Worm (Caenorhabditis elegans) whole organism, young adult: ENCODE measurements around the gene glct-6.

Experiments used
- B0261.1 ChIP-seq: sonication (generic microtip); optimal IDR thresholded peaks from 2 replicates; lab custom pipeline; 2016; ENCODE audit warnings: mild to moderate bottlenecking, missing genetic modification characterization, moderate library complexity, missing compliant biosample characterization
- B0336.3 ChIP-seq: fragments of 200-800 bp; sonication (Bioruptor generic); IDR thresholded peaks from 2 replicates; pipeline ENCODE4 v1.3.6; 2022; ENCODE audit warnings: missing genetic modification characterization, missing compliant biosample characterization
- F22D6.2 ChIP-seq: sonication (generic microtip); optimal IDR thresholded peaks from 2 replicates; lab custom pipeline; 2016; ENCODE audit warnings: mild to moderate bottlenecking, missing genetic modification characterization, missing compliant biosample characterization
- F49E8.2 ChIP-seq: sonication (generic microtip); optimal IDR thresholded peaks from 3 replicates; lab custom pipeline; 2017; ENCODE audit warnings: missing genetic modification characterization, mild to moderate bottlenecking, missing compliant biosample characterization, antibody characterized with exemption, moderate library complexity; ENCODE audit not compliant: insufficient read depth
- F52B5.7 ChIP-seq: sonication (generic microtip); optimal IDR thresholded peaks from 2 replicates; lab custom pipeline; 2016; ENCODE audit warnings: mild to moderate bottlenecking, missing genetic modification characterization, missing compliant biosample characterization
- F57C9.4 ChIP-seq: sonication (generic microtip); optimal IDR thresholded peaks from 2 replicates; lab custom pipeline; 2017; ENCODE audit warnings: mild to moderate bottlenecking, missing genetic modification characterization, missing compliant biosample characterization
- T26A5.8 ChIP-seq: sonication (generic microtip); optimal IDR thresholded peaks from 2 replicates; lab custom pipeline; 2016; ENCODE audit warnings: missing genetic modification characterization, missing compliant biosample characterization
- Y53F4B.3 ChIP-seq: fragments of 200-800 bp; sonication (Bioruptor generic); IDR thresholded peaks from 2 replicates; pipeline ENCODE4 v1.3.6; 2022; ENCODE audit warnings: missing genetic modification reagents, missing genetic modification characterization, missing compliant biosample characterization
- Y67H2A.10 ChIP-seq: fragments of 200-800 bp; sonication (Bioruptor generic); conservative IDR thresholded peaks from 2 replicates; pipeline ENCODE4 v1.3.6; 2022; ENCODE audit warnings: missing genetic modification reagents, missing genetic modification characterization, missing compliant biosample characterization
- Y79H2A.3 ChIP-seq: fragments of 200-800 bp; sonication (Bioruptor generic); conservative IDR thresholded peaks from 2 replicates; pipeline ENCODE4 v1.3.6; 2022; ENCODE audit warnings: missing genetic modification reagents, missing genetic modification characterization, missing compliant biosample characterization
- aptf-2 ChIP-seq: fragments of 200-800 bp; sonication (Bioruptor generic); conservative IDR thresholded peaks from 2 replicates; pipeline ENCODE4 v1.3.6; 2022; ENCODE audit warnings: missing genetic modification reagents, missing genetic modification characterization, missing compliant biosample characterization
- athp-1 ChIP-seq: sonication (generic microtip); optimal IDR thresholded peaks from 2 replicates; lab custom pipeline; 2017; ENCODE audit warnings: mild to moderate bottlenecking, missing genetic modification characterization, missing compliant biosample characterization
- attf-3 ChIP-seq: fragments of 200-800 bp; sonication (Bioruptor generic); conservative IDR thresholded peaks from 2 replicates; pipeline ENCODE4 v1.3.6; 2022; ENCODE audit warnings: missing genetic modification reagents, missing genetic modification characterization, missing compliant biosample characterization
- attf-5 ChIP-seq: fragments of 200-800 bp; sonication (Bioruptor generic); optimal IDR thresholded peaks from 2 replicates; lab custom pipeline; 2018; ENCODE audit warnings: mild to moderate bottlenecking, missing genetic modification characterization, missing compliant biosample characterization
- bed-1 ChIP-seq: fragments of 200-800 bp; sonication (Bioruptor generic); IDR thresholded peaks from 2 replicates; pipeline ENCODE4 v1.3.6; 2022; ENCODE audit warnings: missing genetic modification reagents, missing genetic modification characterization, missing compliant biosample characterization
- cebp-1 ChIP-seq, 2 experiments: fragments of 200-800 bp in 1 of 2; sonication (Bioruptor generic) in 1 of 2; sonication (generic microtip) in 1 of 2; IDR thresholded peaks in 1 of 2; optimal IDR thresholded peaks in 1 of 2; 2 replicates each; pipeline versions ENCODE4 v1.3.6 to Lab custom; 2017 to 2022; ENCODE audit warnings: missing compliant biosample characterization in 2 of 2, missing genetic modification characterization in 2 of 2, mild to moderate bottlenecking in 1 of 2, missing genetic modification reagents in 1 of 2, moderate library complexity in 1 of 2
- cebp-2 ChIP-seq: fragments of 200-800 bp; sonication (Bioruptor generic); IDR thresholded peaks from 2 replicates; pipeline ENCODE4 v1.3.6; 2022; ENCODE audit warnings: missing genetic modification characterization, missing compliant biosample characterization
- ceh-100 ChIP-seq: fragments of 200-800 bp; sonication (Bioruptor generic); IDR thresholded peaks from 2 replicates; pipeline ENCODE4 v1.3.6; 2022; ENCODE audit warnings: missing genetic modification reagents, missing genetic modification characterization, missing compliant biosample characterization
- ceh-27 ChIP-seq: fragments of 200-800 bp; sonication (Bioruptor generic); optimal IDR thresholded peaks from 2 replicates; lab custom pipeline; 2018; ENCODE audit warnings: mild to moderate bottlenecking, missing genetic modification characterization, moderate library complexity, missing compliant biosample characterization
- ceh-58 ChIP-seq: fragments of 200-800 bp; sonication (Bioruptor generic); IDR thresholded peaks from 2 replicates; pipeline ENCODE4 v1.3.6; 2022; ENCODE audit warnings: missing genetic modification characterization, missing compliant biosample characterization
- ceh-91 ChIP-seq: fragments of 200-800 bp; sonication (Bioruptor generic); IDR thresholded peaks from 2 replicates; pipeline ENCODE4 v1.3.6; 2022; ENCODE audit warnings: missing genetic modification reagents, missing genetic modification characterization, missing compliant biosample characterization
- die-1 ChIP-seq: sonication (generic microtip); optimal IDR thresholded peaks from 2 replicates; lab custom pipeline; 2016; ENCODE audit warnings: missing genotype, mild to moderate bottlenecking, missing genetic modification characterization, missing compliant biosample characterization
- dpl-1 ChIP-seq: fragments of 150-350 bp; optimal IDR thresholded peaks from 2 replicates; lab custom pipeline; 2014; ENCODE audit warnings: missing biosample characterization, missing genetic modification reagents, missing genetic modification characterization
- egl-18 ChIP-seq: fragments of 200-800 bp; sonication (Bioruptor generic); IDR thresholded peaks from 2 replicates; pipeline ENCODE4 v1.3.6; 2022; ENCODE audit warnings: missing genetic modification reagents, missing genetic modification characterization, missing compliant biosample characterization
- egl-44 ChIP-seq: fragments of 200-800 bp; sonication (Bioruptor generic); IDR thresholded peaks from 2 replicates; pipeline ENCODE4 v1.3.6; 2022; ENCODE audit warnings: missing genetic modification reagents, missing genetic modification characterization, missing compliant biosample characterization
- ekl-4 ChIP-seq: fragments of 200-800 bp; sonication (Bioruptor generic); IDR thresholded peaks from 2 replicates; pipeline ENCODE4 v1.3.6; 2022; ENCODE audit warnings: missing genetic modification reagents, missing genetic modification characterization, missing compliant biosample characterization
- ets-4 ChIP-seq: fragments of 200-800 bp; sonication (Bioruptor generic); optimal IDR thresholded peaks from 2 replicates; lab custom pipeline; 2018; ENCODE audit warnings: mild to moderate bottlenecking, missing genetic modification characterization, missing compliant biosample characterization
- him-1 ChIP-seq: sonication (generic microtip); optimal IDR thresholded peaks from 2 replicates; lab custom pipeline; 2016; ENCODE audit warnings: missing genotype, missing genetic modification reagents, missing genetic modification characterization, missing compliant biosample characterization
- hrde-1 ChIP-seq: sonication (generic microtip); optimal IDR thresholded peaks from 2 replicates; lab custom pipeline; 2016; ENCODE audit warnings: missing genetic modification characterization, mild to moderate bottlenecking, missing compliant biosample characterization, moderate library complexity, missing genotype, missing genetic modification reagents, borderline replicate concordance
- let-526 ChIP-seq: fragments of 200-800 bp; sonication (Bioruptor generic); IDR thresholded peaks from 2 replicates; pipeline ENCODE4 v1.3.6; 2022; ENCODE audit warnings: missing genetic modification reagents, missing genetic modification characterization, missing compliant biosample characterization
- lin-26 ChIP-seq: fragments of 200-800 bp; sonication (Bioruptor generic); IDR thresholded peaks from 2 replicates; pipeline ENCODE4 v1.3.6; 2022; ENCODE audit warnings: missing genetic modification reagents, missing genetic modification characterization, missing compliant biosample characterization
- lin-40 ChIP-seq: sonication (generic microtip); optimal IDR thresholded peaks from 2 replicates; lab custom pipeline; 2016; ENCODE audit warnings: missing genetic modification characterization, mild to moderate bottlenecking, missing compliant biosample characterization, missing genotype, missing genetic modification reagents
- lin-54 ChIP-seq: fragments of 200-800 bp; sonication (Bioruptor generic); optimal IDR thresholded peaks from 2 replicates; lab custom pipeline; 2018; ENCODE audit warnings: mild to moderate bottlenecking, missing genetic modification characterization, missing compliant biosample characterization
- lir-1 ChIP-seq: fragments of 200-800 bp; sonication (Bioruptor generic); conservative IDR thresholded peaks from 2 replicates; pipeline ENCODE4 v1.3.6; 2022; ENCODE audit warnings: missing genetic modification reagents, missing genetic modification characterization, missing compliant biosample characterization
- madf-8 ChIP-seq: fragments of 200-800 bp; sonication (Bioruptor generic); conservative IDR thresholded peaks from 2 replicates; pipeline ENCODE4 v1.3.6; 2022; ENCODE audit warnings: missing genetic modification reagents, missing genetic modification characterization, missing compliant biosample characterization
- mcd-1 ChIP-seq: fragments of 200-800 bp; sonication (Bioruptor generic); IDR thresholded peaks from 2 replicates; pipeline ENCODE4 v1.3.6; 2022; ENCODE audit warnings: missing genetic modification reagents, missing genetic modification characterization, missing compliant biosample characterization
- mel-28 ChIP-seq: sonication (generic microtip); optimal IDR thresholded peaks from 2 replicates; lab custom pipeline; 2016; ENCODE audit warnings: borderline replicate concordance, mild to moderate bottlenecking, missing genetic modification characterization, missing compliant biosample characterization
- mes-4 ChIP-seq: sonication (generic microtip); optimal IDR thresholded peaks from 2 replicates; lab custom pipeline; 2016; ENCODE audit warnings: missing genotype, missing genetic modification characterization, missing compliant biosample characterization
- nfya-1 ChIP-seq: sonication (generic microtip); optimal IDR thresholded peaks from 2 replicates; lab custom pipeline; 2017; ENCODE audit warnings: antibody characterized with exemption, missing compliant biosample characterization, missing genetic modification characterization, borderline replicate concordance; ENCODE audit not compliant: insufficient read depth
- nhr-90 ChIP-seq: sonication (generic microtip); optimal IDR thresholded peaks from 2 replicates; lab custom pipeline; 2016; ENCODE audit warnings: missing genotype, mild to moderate bottlenecking, missing genetic modification characterization, missing compliant biosample characterization
- pha-4 ChIP-seq: fragments of 150-350 bp; sonication (generic microtip); optimal IDR thresholded peaks from 2 replicates; lab custom pipeline; 2014; ENCODE audit warnings: missing biosample characterization, missing genetic modification reagents, missing genetic modification characterization
- sdz-38 ChIP-seq: sonication (generic microtip); optimal IDR thresholded peaks from 2 replicates; lab custom pipeline; 2016; ENCODE audit warnings: missing genotype, missing genetic modification characterization, missing compliant biosample characterization
- somi-1 ChIP-seq: fragments of 200-800 bp; sonication (Bioruptor generic); optimal IDR thresholded peaks from 2 replicates; lab custom pipeline; 2018; ENCODE audit warnings: mild to moderate bottlenecking, missing genetic modification characterization, missing compliant biosample characterization
- tbx-9 ChIP-seq: sonication (generic microtip); optimal IDR thresholded peaks from 2 replicates; lab custom pipeline; 2016; ENCODE audit warnings: borderline replicate concordance, missing genetic modification characterization, inconsistent platforms, missing compliant biosample characterization
- unc-62 ChIP-seq: fragments of 150-350 bp; optimal IDR thresholded peaks from 2 replicates; lab custom pipeline; 2014; ENCODE audit warnings: missing biosample characterization, missing genetic modification reagents, missing genetic modification characterization
- ztf-18 ChIP-seq: sonication (generic microtip); optimal IDR thresholded peaks from 2 replicates; lab custom pipeline; 2016; ENCODE audit warnings: missing genotype, mild to moderate bottlenecking, missing genetic modification characterization, missing compliant biosample characterization
- ztf-25 ChIP-seq: fragments of 200-800 bp; sonication (Bioruptor generic); IDR thresholded peaks from 2 replicates; pipeline ENCODE4 v1.3.6; 2022; ENCODE audit warnings: missing genetic modification reagents, missing genetic modification characterization, missing compliant biosample characterization
- ztf-3 ChIP-seq: fragments of 200-800 bp; sonication (Bioruptor generic); optimal IDR thresholded peaks from 2 replicates; lab custom pipeline; 2018; ENCODE audit warnings: mild to moderate bottlenecking, missing genetic modification characterization, missing compliant biosample characterization

glct-6 gene

ce11 chrIV:3740830-3741477 lies 43.1 kb upstream of the glct-6 start, which contains the start of gene nape-1 (continued):
- TF ChIP-seq egl-18 (GFP tag; lab: Robert Waterston, UW) (no peak), attf-3 (GFP tag; lab: Robert Waterston, UW) (no peak), die-1 (tag; lab: Kevin White, UChicago) (no peak), let-526 (no peak), him-1 (tag; lab: Kevin White, UChicago) (no peak), B0261.1 (tag; lab: Kevin White, UChicago) (no peak), Y79H2A.3 (GFP tag; lab: Robert Waterston, UW) (no peak), mcd-1 (GFP tag; lab: Robert Waterston, UW) (peak; percentile 58), unc-62 (GFP tag; lab: Kevin White, UChicago) (no peak), Y67H2A.10 (GFP tag; lab: Robert Waterston, UW) (no peak), T26A5.8 (tag; lab: Kevin White, UChicago) (no peak), ceh-27 (GFP tag; lab: Kevin White, UChicago) (no peak), hrde-1 (no peak), ets-4 (GFP tag; lab: Kevin White, UChicago) (no peak), mes-4 (tag; lab: Kevin White, UChicago) (no peak), ceh-91 (GFP tag; lab: Robert Waterston, UW) (no peak), cebp-2 (GFP tag; lab: Robert Waterston, UW) (no peak), F57C9.4 (tag; lab: Kevin White, UChicago) (no peak), lir-1 (GFP tag; lab: Robert Waterston, UW) (no peak), nfya-1 (no peak), sdz-38 (tag; lab: Kevin White, UChicago) (no peak), pha-4 (peak; percentile 91), mel-28 (tag; lab: Kevin White, UChicago) (no peak), lin-54 (GFP tag; lab: Kevin White, UChicago) (no peak), tbx-9 (tag; lab: Kevin White, UChicago) (no peak), cebp-1 (GFP tag; IDR thresholded peaks at IDR 0.05; lab: Robert Waterston, UW) (no peak), cebp-1 (tag; optimal IDR thresholded peaks at IDR 0.05; lab: Kevin White, UChicago) (peak; percentile 25), ekl-4 (GFP tag; lab: Robert Waterston, UW) (no peak), athp-1 (tag; lab: Kevin White, UChicago) (no peak), madf-8 (GFP tag; lab: Robert Waterston, UW) (no peak), attf-5 (GFP tag; lab: Kevin White, UChicago) (peak; percentile 65), ztf-18 (tag; lab: Kevin White, UChicago) (no peak), B0336.3 (GFP tag; lab: Robert Waterston, UW) (no peak), ceh-58 (GFP tag; lab: Robert Waterston, UW) (no peak), F22D6.2 (tag; lab: Kevin White, UChicago) (no peak), bed-1 (no peak), lin-26 (GFP tag; lab: Robert Waterston, UW) (0 out of 2 replicates have a peak, but pooled peaks have one; percentile 22), somi-1 (GFP tag; lab: Kevin White, UChicago) (no peak), aptf-2 (GFP tag; lab: Robert Waterston, UW) (no peak), F49E8.2 (tag; lab: Kevin White, UChicago) (no peak), ztf-3 (GFP tag; lab: Kevin White, UChicago) (no peak), nhr-90 (tag; lab: Kevin White, UChicago) (no peak), dpl-1 (GFP tag; lab: Kevin White, UChicago) (no peak), Y53F4B.3 (no peak), F52B5.7 (no peak), ceh-100 (GFP tag; lab: Robert Waterston, UW) (no peak), ztf-25 (GFP tag; lab: Robert Waterston, UW) (no peak), egl-44 (GFP tag; lab: Robert Waterston, UW) (no peak), lin-40 (tag; lab: Kevin White, UChicago) (peak; percentile 23)
